Worm (Caenorhabditis elegans): Measurements from ENCODE around the gene cyp-25A2.
A peak's percentile ranks its signal among the peaks of the same experiment; 100 is the strongest.

cyp-25A2 gene

ce11 chrIII:3807590-3807989, 27.4 kb upstream of the cyp-25A2 start:
- TF ChIP-seq nhr-85 (tag) (peak; percentile 72), blmp-1 (tag; optimal IDR thresholded peaks at IDR 0.05) (peak; percentile 96), lin-14 (GFP tag; optimal IDR thresholded peaks at IDR 0.05) (peak; percentile 50), snpc-4 (tag; optimal IDR thresholded peaks at IDR 0.05) (no peak), snu-23 (GFP tag; optimal IDR thresholded peaks at IDR 0.05) (peak; percentile 26), nhr-20 (tag; optimal IDR thresholded peaks at IDR 0.05) (peak; percentile 4)

ce11 chrIII:3809008-3809407, 26.0 kb upstream of the cyp-25A2 start, which contains the start of gene toh-1:
TSS of gene toh-1 (minus strand) at chrIII:3809030.
- no peak for TF ChIP-seq sup-37 (GFP tag; optimal IDR thresholded peaks at IDR 0.05)
- no peak for TF ChIP-seq ceh-63 (GFP tag; optimal IDR thresholded peaks at IDR 0.05)
- TF ChIP-seq nhr-47 (tag; optimal IDR thresholded peaks at IDR 0.05), result peak; percentile 6
- no peak for TF ChIP-seq pax-3 (tag; optimal IDR thresholded peaks at IDR 0.05)
- no peak for TF ChIP-seq aly-2 (tag; optimal IDR thresholded peaks at IDR 0.05)
- TF ChIP-seq snu-23 (GFP tag; optimal IDR thresholded peaks at IDR 0.05), result peak; percentile 47
- no peak for TF ChIP-seq fkh-4 (tag; optimal IDR thresholded peaks at IDR 0.05; ENCODE audit: borderline replicate concordance)
- peak; percentile 3 for TF ChIP-seq nhr-90 (tag; optimal IDR thresholded peaks at IDR 0.05; ENCODE audit: poor library complexity)
- TF ChIP-seq C34B4.2 (tag; optimal IDR thresholded peaks at IDR 0.05), result no peak
- TF ChIP-seq pqm-1 (tag; optimal IDR thresholded peaks at IDR 0.05), result no peak
- no peak for TF ChIP-seq zip-4 (GFP tag; optimal IDR thresholded peaks at IDR 0.05)
- no peak for TF ChIP-seq egl-13 (tag; optimal IDR thresholded peaks at IDR 0.05)
- TF ChIP-seq lin-14 (GFP tag; optimal IDR thresholded peaks at IDR 0.05), result peak; percentile 54
- TF ChIP-seq blmp-1 (tag; optimal IDR thresholded peaks at IDR 0.05), result peak; percentile 61
- no peak for TF ChIP-seq C04F5.9 (tag; optimal IDR thresholded peaks at IDR 0.05)
- no peak for TF ChIP-seq hlh-17 (GFP tag; optimal IDR thresholded peaks at IDR 0.05; ENCODE audit: borderline replicate concordance)
- TF ChIP-seq nhr-71 (tag; optimal IDR thresholded peaks at IDR 0.05), result peak; percentile 36
- no peak for TF ChIP-seq alr-1 (tag; optimal IDR thresholded peaks at IDR 0.05; ENCODE audit: borderline replicate concordance)
- TF ChIP-seq nhr-85 (tag), result peak; percentile 93
- TF ChIP-seq mef-2 (tag; optimal IDR thresholded peaks at IDR 0.05), result no peak
- no peak for TF ChIP-seq lsy-2 (tag; optimal IDR thresholded peaks at IDR 0.05)
- no peak for TF ChIP-seq F16B12.6 (tag; optimal IDR thresholded peaks at IDR 0.05)
- no peak for TF ChIP-seq dpl-1 (GFP tag; optimal IDR thresholded peaks at IDR 0.05)
- TF ChIP-seq skn-1 (tag; optimal IDR thresholded peaks at IDR 0.05), result no peak
- TF ChIP-seq elt-2 (tag; optimal IDR thresholded peaks at IDR 0.05), result no peak
- no peak for TF ChIP-seq hpl-2 (GFP tag; optimal IDR thresholded peaks at IDR 0.05)
- TF ChIP-seq mep-1 (tag; optimal IDR thresholded peaks at IDR 0.05), result peak; percentile 18
- peak in 1 of 2 experiments; percentile 8 for TF ChIP-seq efl-1 (optimal IDR thresholded peaks at IDR 0.05)
- no peak for TF ChIP-seq efl-1 (GFP tag; optimal IDR thresholded peaks at IDR 0.05 in 1 of 2)
- TF ChIP-seq C16A3.4 (tag; optimal IDR thresholded peaks at IDR 0.05), result no peak

ce11 chrIII:3811375-3811924, 23.6 kb upstream of the cyp-25A2 start:
- TF ChIP-seq nhr-20 (tag; optimal IDR thresholded peaks at IDR 0.05) (peak; percentile 29), blmp-1 (tag; optimal IDR thresholded peaks at IDR 0.05) (peak; percentile 10), lsy-2 (tag; optimal IDR thresholded peaks at IDR 0.05) (peak in 1 of 2 experiments; percentile 23), grh-1 (GFP tag; IDR thresholded peaks at IDR 0.05) (0 out of 2 replicates have a peak, but pooled peaks have one; percentile 37), nhr-90 (tag; optimal IDR thresholded peaks at IDR 0.05; ENCODE audit: poor library complexity) (peak; percentile 2), fkh-10 (GFP tag; optimal IDR thresholded peaks at IDR 0.05) (no peak), mep-1 (tag; optimal IDR thresholded peaks at IDR 0.05) (peak; percentile 9), snu-23 (GFP tag; optimal IDR thresholded peaks at IDR 0.05) (peak; percentile 38), pax-3 (tag; optimal IDR thresholded peaks at IDR 0.05) (no peak), nhr-28 (tag; optimal IDR thresholded peaks at IDR 0.05) (no peak), elt-3 (tag; optimal IDR thresholded peaks at IDR 0.05) (peak in 1 of 6 experiments; percentile 16), nhr-71 (tag; optimal IDR thresholded peaks at IDR 0.05) (peak; percentile 14), unc-130 (tag; optimal IDR thresholded peaks at IDR 0.05) (no peak), alr-1 (tag; optimal IDR thresholded peaks at IDR 0.05; ENCODE audit: borderline replicate concordance) (no peak), nhr-19 (GFP tag; conservative IDR thresholded peaks at IDR 0.05) (0 out of 2 replicates have a peak, but pooled peaks have one; percentile 4), nhr-85 (tag) (peak; percentile 92), lin-14 (GFP tag; optimal IDR thresholded peaks at IDR 0.05) (peak; percentile 83)
